Worm (Caenorhabditis elegans) whole organism, L2 larva: ENCODE measurements around the gene sri-25.

Experiments used
- C34F6.9 ChIP-seq: fragments of 150-350 bp; optimal IDR thresholded peaks from 2 replicates; lab custom pipeline; 2014; ENCODE audit warnings: missing biosample characterization, missing genetic modification characterization
- R02D3.7 ChIP-seq: fragments of 150-350 bp; optimal IDR thresholded peaks from 2 replicates; lab custom pipeline; 2014; ENCODE audit warnings: missing biosample characterization, missing genetic modification characterization
- aly-2 ChIP-seq: fragments of 150-350 bp; optimal IDR thresholded peaks from 2 replicates; lab custom pipeline; 2014; ENCODE audit warnings: missing biosample characterization, missing genetic modification characterization
- ama-1 ChIP-seq: fragments of 150-350 bp; optimal IDR thresholded peaks from 2 replicates; lab custom pipeline; 2018; ENCODE audit warnings: inconsistent platforms
- egl-27 ChIP-seq: sonication (generic microtip); optimal IDR thresholded peaks from 3 replicates; lab custom pipeline; 2017; ENCODE audit warnings: missing biosample characterization, missing genetic modification reagents, missing genetic modification characterization
- fos-1 ChIP-seq: fragments of 150-350 bp; optimal IDR thresholded peaks from 2 replicates; lab custom pipeline; 2014; ENCODE audit warnings: missing biosample characterization, missing genetic modification characterization
- lsy-2 ChIP-seq, 2 experiments: fragments of 150-350 bp in 1 of 2; sonication (generic microtip) in 1 of 2; optimal IDR thresholded peaks; 2 replicates each; lab custom pipeline; 2014 to 2017; ENCODE audit warnings: missing biosample characterization in 2 of 2, missing genetic modification characterization in 2 of 2
- nhr-77 ChIP-seq: fragments of 150-350 bp; optimal IDR thresholded peaks from 2 replicates; lab custom pipeline; 2014; ENCODE audit warnings: missing biosample characterization, missing genetic modification characterization
- sem-4 ChIP-seq: fragments of 150-350 bp; optimal IDR thresholded peaks from 2 replicates; lab custom pipeline; 2014; ENCODE audit warnings: missing biosample characterization, missing genetic modification reagents, missing genetic modification characterization
- snpc-4 ChIP-seq: fragments of 150-350 bp; optimal IDR thresholded peaks from 2 replicates; lab custom pipeline; 2014; ENCODE audit warnings: missing biosample characterization, missing genetic modification characterization
- unc-55 ChIP-seq: fragments of 150-350 bp; sonication (generic microtip); optimal IDR thresholded peaks from 3 replicates; lab custom pipeline; 2014; ENCODE audit warnings: missing biosample characterization, missing genetic modification reagents, missing genetic modification characterization
- unc-62 ChIP-seq: fragments of 150-350 bp; optimal IDR thresholded peaks from 2 replicates; lab custom pipeline; 2014; ENCODE audit warnings: missing biosample characterization, missing genetic modification reagents, missing genetic modification characterization
- zag-1 ChIP-seq: fragments of 150-350 bp; optimal IDR thresholded peaks from 2 replicates; lab custom pipeline; 2014; ENCODE audit warnings: missing biosample characterization, missing genetic modification characterization

DNA sequence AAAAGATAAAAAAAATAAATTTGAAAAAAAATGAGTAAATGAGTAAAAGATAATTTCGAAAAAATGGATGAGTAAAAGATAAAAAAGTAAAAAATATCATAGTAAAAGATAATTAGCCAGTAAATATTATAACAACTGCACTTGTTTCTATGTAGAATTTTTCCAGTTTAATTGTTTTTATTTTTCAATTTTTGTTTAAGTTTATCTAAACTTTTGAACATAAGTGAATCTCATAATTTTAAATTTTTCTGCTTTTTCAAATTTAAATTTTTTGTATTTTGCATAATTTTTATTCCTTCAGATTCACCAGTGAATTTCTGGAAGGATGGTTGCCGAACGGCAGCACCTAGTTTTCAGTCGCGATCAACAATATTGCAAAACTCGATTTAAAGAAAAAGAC lies 24.5 kb downstream of the sri-25 start, which contains the start of gene chil-12:
- no peak for TF ChIP-seq snpc-4
- no peak for TF ChIP-seq zag-1 (tag; lab: Kevin White, UChicago)
- no peak for TF ChIP-seq egl-27 (tag; lab: Kevin White, UChicago)
- TF ChIP-seq lsy-2 (tag; optimal IDR thresholded peaks at IDR 0.05; lab: Kevin White, UChicago) = no peak
- no peak for TF ChIP-seq aly-2
- no peak for TF ChIP-seq unc-55 (GFP tag; lab: Kevin White, UChicago)
- TF ChIP-seq nhr-77 (tag; lab: Kevin White, UChicago) = no peak
- no peak for TF ChIP-seq unc-62
- TF ChIP-seq fos-1 (tag; lab: Kevin White, UChicago) = no peak
- no peak for TF ChIP-seq C34F6.9
- TF ChIP-seq sem-4 (tag; lab: Kevin White, UChicago) = no peak
- no peak for TF ChIP-seq R02D3.7 (tag; lab: Kevin White, UChicago)
- TF ChIP-seq ama-1 (lab: Kevin White, UChicago) = no peak
